Fruit fly (Drosophila melanogaster): ENCODE data around the gene heca.

Gene heca

dm6 chr3R:30265420-30265819 is 12.3 kb upstream of the heca start (continued):
- TF ChIP-seq Myb (GFP tag; optimal IDR thresholded peaks at IDR 0.05) (no peak), gsb (GFP tag; IDR thresholded peaks at IDR 0.05) (no peak), CG10274 (GFP tag; optimal IDR thresholded peaks at IDR 0.05) (no peak), al (GFP tag; IDR thresholded peaks at IDR 0.05) (no peak), tup (GFP tag; optimal IDR thresholded peaks at IDR 0.05) (no peak), CG9437 (GFP tag; optimal IDR thresholded peaks at IDR 0.05) (peak; percentile 22), pho (GFP tag; optimal IDR thresholded peaks at IDR 0.05) (no peak), Ets97D (GFP tag; optimal IDR thresholded peaks at IDR 0.05) (no peak), CG12219 (GFP tag; optimal IDR thresholded peaks at IDR 0.05) (peak; percentile 53), CoRest (tag; optimal IDR thresholded peaks at IDR 0.05) (peak; percentile 55), CG1603 (tag; optimal IDR thresholded peaks at IDR 0.05) (peak; percentile 83), danr (GFP tag; IDR thresholded peaks at IDR 0.05) (peak; percentile 53), Taf1 (GFP tag; IDR thresholded peaks at IDR 0.05) (no peak), stwl (tag; optimal IDR thresholded peaks at IDR 0.05) (no peak), pfk (GFP tag; optimal IDR thresholded peaks at IDR 0.05) (no peak), CG8388 (GFP tag; optimal IDR thresholded peaks at IDR 0.05) (peak; percentile 65), CG6765 (GFP tag; optimal IDR thresholded peaks at IDR 0.05) (no peak), CG11456 (GFP tag; IDR thresholded peaks at IDR 0.05) (no peak), lab (GFP tag; optimal IDR thresholded peaks at IDR 0.05) (peak; percentile 28), cas (GFP tag; IDR thresholded peaks at IDR 0.05) (no peak), pzg (GFP tag; optimal IDR thresholded peaks at IDR 0.05) (no peak), CG1024 (GFP tag; IDR thresholded peaks at IDR 0.05) (peak; percentile 76), sc (optimal IDR thresholded peaks at IDR 0.05) (no peak), sc (GFP tag; optimal IDR thresholded peaks at IDR 0.05) (peak; percentile 23), CG11695 (GFP tag; IDR thresholded peaks at IDR 0.05) (no peak), fu2 (GFP tag; optimal IDR thresholded peaks at IDR 0.05) (no peak), CG7271 (tag; optimal IDR thresholded peaks at IDR 0.05) (no peak), pan (optimal IDR thresholded peaks at IDR 0.05) (no peak), pan (GFP tag; optimal IDR thresholded peaks at IDR 0.05 in 1 of 2, IDR thresholded peaks at IDR 0.05 in 1 of 2) (peak in 1 of 2 experiments; percentile 60), ftz-f1 (GFP tag; optimal IDR thresholded peaks at IDR 0.05) (no peak), CG12155 (GFP tag; optimal IDR thresholded peaks at IDR 0.05) (peak; percentile 30), crp (GFP tag; optimal IDR thresholded peaks at IDR 0.05) (no peak), luna (GFP tag; optimal IDR thresholded peaks at IDR 0.05) (no peak)

dm6 chr3R:30268733-30269132 is 9.0 kb upstream of the heca start:
- TF ChIP-seq sd (tag; optimal IDR thresholded peaks at IDR 0.05) (no peak), br (optimal IDR thresholded peaks at IDR 0.05) (no peak), tx (GFP tag; optimal IDR thresholded peaks at IDR 0.05) (no peak), zfh2 (GFP tag; optimal IDR thresholded peaks at IDR 0.05) (no peak), pan (optimal IDR thresholded peaks at IDR 0.05) (no peak), pan (GFP tag; optimal IDR thresholded peaks at IDR 0.05 in 1 of 2, IDR thresholded peaks at IDR 0.05 in 1 of 2) (no peak), CG9797 (GFP tag; optimal IDR thresholded peaks at IDR 0.05) (no peak), CG2129 (GFP tag; IDR thresholded peaks at IDR 0.05; ENCODE audit: partially characterized antibody) (no peak), CG2889 (GFP tag; IDR thresholded peaks at IDR 0.05) (no peak), hth (optimal IDR thresholded peaks at IDR 0.05) (no peak), CG3995 (GFP tag; optimal IDR thresholded peaks at IDR 0.05) (no peak), MTF-1 (GFP tag; optimal IDR thresholded peaks at IDR 0.05; ENCODE audit: borderline replicate concordance) (no peak), CG34422 (GFP tag; IDR thresholded peaks at IDR 0.05) (no peak), CG4854 (GFP tag; optimal IDR thresholded peaks at IDR 0.05) (no peak), CG4730 (GFP tag; IDR thresholded peaks at IDR 0.05) (no peak), cas (GFP tag; IDR thresholded peaks at IDR 0.05) (no peak), NK7.1 (GFP tag; optimal IDR thresholded peaks at IDR 0.05) (no peak), Atf-2 (GFP tag; optimal IDR thresholded peaks at IDR 0.05) (no peak), sc (optimal IDR thresholded peaks at IDR 0.05) (no peak), sc (GFP tag; optimal IDR thresholded peaks at IDR 0.05) (no peak), twi (tag; optimal IDR thresholded peaks at IDR 0.05) (no peak), Hr3 (GFP tag; optimal IDR thresholded peaks at IDR 0.05) (no peak)
